Fruit fly (Drosophila melanogaster) S2 (cell line): Measurements from ENCODE around the gene CNPYb.

ENCODE experiments used
- CG8478 ChIP-seq: fragments of >200 bp; optimal IDR thresholded peaks from 2 replicates; lab custom pipeline; 2018
- CTCF ChIP-seq, 2 experiments: fragments of >200 bp; optimal IDR thresholded peaks; 2 replicates each; lab custom pipeline; 2018

DNA sequence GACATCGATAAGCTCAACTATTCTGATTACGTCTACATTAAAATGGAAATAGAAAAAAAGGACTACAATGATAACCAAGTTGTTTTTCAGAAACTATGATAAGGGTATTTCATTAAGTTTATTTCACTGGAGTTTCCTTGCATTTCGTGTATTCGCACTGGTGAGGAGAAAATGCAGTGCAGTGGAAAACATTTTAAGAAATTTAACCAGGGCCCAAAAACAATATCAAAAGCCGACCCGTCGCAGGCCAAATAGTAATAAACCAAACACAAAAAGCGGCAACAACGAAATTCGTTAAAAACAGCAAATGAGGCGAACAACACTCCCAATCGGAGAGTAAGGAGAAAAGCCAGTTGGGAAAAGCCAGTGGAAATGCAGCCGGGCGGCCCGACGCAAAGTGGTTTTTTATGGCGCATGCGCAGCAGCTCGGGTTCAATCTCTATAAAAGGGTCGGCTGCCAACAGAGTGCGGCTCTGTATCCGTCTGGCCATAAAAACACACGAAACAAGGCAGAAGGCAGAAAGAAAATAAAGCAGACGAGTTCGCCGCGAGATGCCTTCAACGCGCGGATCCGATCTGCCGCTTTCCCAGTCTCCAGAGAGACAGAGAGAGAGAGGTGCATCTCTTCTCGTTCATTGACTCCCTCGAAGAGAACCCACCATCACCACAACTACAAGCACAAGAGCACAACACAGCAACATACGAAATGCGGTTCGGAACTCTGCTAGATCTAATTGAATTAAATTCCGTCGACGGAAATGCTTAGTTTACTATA, 14.9 kb downstream of the CNPYb start:
- TF ChIP-seq CG8478 (lab: Kevin White, UChicago) (no peak), CTCF (optimal IDR thresholded peaks at IDR 0.05; lab: Kevin White, UChicago) (peak in 1 of 2 experiments; percentile 33)
